Worm (Caenorhabditis elegans) whole organism, young adult: ENCODE measurements around the gene W01C8.1.

ENCODE experiments used
- B0019.2 ChIP-seq: fragments of 200-800 bp; sonication (Bioruptor generic); conservative IDR thresholded peaks from 2 replicates; pipeline ENCODE4 v1.3.6; 2022; ENCODE audit warnings: missing genetic modification reagents, missing genetic modification characterization, missing compliant biosample characterization
- C06A6.2 ChIP-seq: fragments of 200-800 bp; sonication (Bioruptor generic); conservative IDR thresholded peaks from 2 replicates; pipeline ENCODE4 v1.3.6; 2022; ENCODE audit warnings: missing genetic modification characterization, missing compliant biosample characterization
- C17E4.6 ChIP-seq: fragments of 200-800 bp; sonication (Bioruptor generic); IDR thresholded peaks from 2 replicates; pipeline ENCODE4 v1.3.6; 2022; ENCODE audit warnings: missing genetic modification reagents, missing genetic modification characterization, missing compliant biosample characterization
- F57C9.4 ChIP-seq: sonication (generic microtip); optimal IDR thresholded peaks from 2 replicates; lab custom pipeline; 2017; ENCODE audit warnings: mild to moderate bottlenecking, missing genetic modification characterization, missing compliant biosample characterization
- K11D2.4 ChIP-seq: fragments of 200-800 bp; sonication (Bioruptor generic); IDR thresholded peaks from 2 replicates; pipeline ENCODE4 v1.3.6; 2022; ENCODE audit warnings: missing genetic modification reagents, missing genetic modification characterization, missing compliant biosample characterization
- K12H6.12 ChIP-seq: fragments of 200-800 bp; sonication (Bioruptor generic); optimal IDR thresholded peaks from 2 replicates; lab custom pipeline; 2018; ENCODE audit warnings: mild to moderate bottlenecking, missing genetic modification characterization, missing compliant biosample characterization
- T26A5.8 ChIP-seq: sonication (generic microtip); optimal IDR thresholded peaks from 2 replicates; lab custom pipeline; 2016; ENCODE audit warnings: missing genetic modification characterization, missing compliant biosample characterization
- Y56A3A.18 ChIP-seq: fragments of 200-800 bp; sonication (Bioruptor generic); IDR thresholded peaks from 2 replicates; pipeline ENCODE4 v1.3.6; 2022; ENCODE audit warnings: missing genetic modification reagents, missing genetic modification characterization, missing compliant biosample characterization
- Y79H2A.3 ChIP-seq: fragments of 200-800 bp; sonication (Bioruptor generic); conservative IDR thresholded peaks from 2 replicates; pipeline ENCODE4 v1.3.6; 2022; ENCODE audit warnings: missing genetic modification reagents, missing genetic modification characterization, missing compliant biosample characterization
- Y95B8A.8 ChIP-seq: fragments of 200-800 bp; sonication (Bioruptor generic); IDR thresholded peaks from 2 replicates; pipeline ENCODE4 v1.3.6; 2022; ENCODE audit warnings: missing genetic modification reagents, missing genetic modification characterization, missing compliant biosample characterization
- ZK185.1 ChIP-seq: sonication (generic microtip); optimal IDR thresholded peaks from 2 replicates; lab custom pipeline; 2016; ENCODE audit warnings: mild to moderate bottlenecking, missing genetic modification characterization, missing compliant biosample characterization; ENCODE audit not compliant: poor library complexity, severe bottlenecking
- atf-7 ChIP-seq: sonication (generic microtip); optimal IDR thresholded peaks from 2 replicates; lab custom pipeline; 2017; ENCODE audit warnings: mild to moderate bottlenecking, missing genetic modification characterization, missing compliant biosample characterization
- cebp-1 ChIP-seq, 2 experiments: fragments of 200-800 bp in 1 of 2; sonication (Bioruptor generic) in 1 of 2; sonication (generic microtip) in 1 of 2; IDR thresholded peaks in 1 of 2; optimal IDR thresholded peaks in 1 of 2; 2 replicates each; pipeline versions ENCODE4 v1.3.6 to Lab custom; 2017 to 2022; ENCODE audit warnings: missing compliant biosample characterization in 2 of 2, missing genetic modification characterization in 2 of 2, mild to moderate bottlenecking in 1 of 2, missing genetic modification reagents in 1 of 2, moderate library complexity in 1 of 2
- ceh-40 ChIP-seq: fragments of 200-800 bp; sonication (Bioruptor generic); IDR thresholded peaks from 2 replicates; pipeline ENCODE4 v1.3.6; 2022; ENCODE audit warnings: missing genetic modification characterization, missing compliant biosample characterization
- dox-1 ChIP-seq: fragments of 200-800 bp; sonication (Bioruptor generic); IDR thresholded peaks from 2 replicates; pipeline ENCODE4 v1.3.6; 2022; ENCODE audit warnings: missing genetic modification reagents, missing genetic modification characterization, missing compliant biosample characterization
- dpl-1 ChIP-seq: fragments of 150-350 bp; optimal IDR thresholded peaks from 2 replicates; lab custom pipeline; 2014; ENCODE audit warnings: missing biosample characterization, missing genetic modification reagents, missing genetic modification characterization
- efl-1 ChIP-seq: fragments of 150-350 bp; optimal IDR thresholded peaks from 2 replicates; lab custom pipeline; 2014; ENCODE audit warnings: missing biosample characterization, missing genetic modification reagents, missing genetic modification characterization
- egl-44 ChIP-seq: fragments of 200-800 bp; sonication (Bioruptor generic); IDR thresholded peaks from 2 replicates; pipeline ENCODE4 v1.3.6; 2022; ENCODE audit warnings: missing genetic modification reagents, missing genetic modification characterization, missing compliant biosample characterization
- ekl-4 ChIP-seq: fragments of 200-800 bp; sonication (Bioruptor generic); IDR thresholded peaks from 2 replicates; pipeline ENCODE4 v1.3.6; 2022; ENCODE audit warnings: missing genetic modification reagents, missing genetic modification characterization, missing compliant biosample characterization
- ets-4 ChIP-seq: fragments of 200-800 bp; sonication (Bioruptor generic); optimal IDR thresholded peaks from 2 replicates; lab custom pipeline; 2018; ENCODE audit warnings: mild to moderate bottlenecking, missing genetic modification characterization, missing compliant biosample characterization
- fkh-3 ChIP-seq: sonication (generic microtip); optimal IDR thresholded peaks from 2 replicates; lab custom pipeline; 2016; ENCODE audit warnings: mild to moderate bottlenecking, missing genetic modification characterization, missing compliant biosample characterization
- hsf-1 ChIP-seq: fragments of 200-800 bp; sonication (Bioruptor generic); IDR thresholded peaks from 2 replicates; pipeline ENCODE4 v1.3.6; 2022; ENCODE audit warnings: missing genetic modification reagents, missing genetic modification characterization, missing compliant biosample characterization
- lag-1 ChIP-seq: fragments of 200-800 bp; sonication (Bioruptor generic); IDR thresholded peaks from 2 replicates; pipeline ENCODE4 v1.3.6; 2022; ENCODE audit warnings: missing genetic modification reagents, missing genetic modification characterization, missing compliant biosample characterization
- let-526 ChIP-seq: fragments of 200-800 bp; sonication (Bioruptor generic); IDR thresholded peaks from 2 replicates; pipeline ENCODE4 v1.3.6; 2022; ENCODE audit warnings: missing genetic modification reagents, missing genetic modification characterization, missing compliant biosample characterization
- let-607 ChIP-seq, 2 experiments: fragments of 200-800 bp in 1 of 2; sonication (Bioruptor generic) in 1 of 2; sonication (generic microtip) in 1 of 2; optimal IDR thresholded peaks; 2 replicates each; lab custom pipeline; 2016 to 2018; ENCODE audit warnings: mild to moderate bottlenecking in 2 of 2, missing compliant biosample characterization in 2 of 2, missing genetic modification characterization in 2 of 2, moderate library complexity in 2 of 2, missing genotype in 1 of 2
- lin-26 ChIP-seq: fragments of 200-800 bp; sonication (Bioruptor generic); IDR thresholded peaks from 2 replicates; pipeline ENCODE4 v1.3.6; 2022; ENCODE audit warnings: missing genetic modification reagents, missing genetic modification characterization, missing compliant biosample characterization
- lin-54 ChIP-seq: fragments of 200-800 bp; sonication (Bioruptor generic); optimal IDR thresholded peaks from 2 replicates; lab custom pipeline; 2018; ENCODE audit warnings: mild to moderate bottlenecking, missing genetic modification characterization, missing compliant biosample characterization
- mcd-1 ChIP-seq: fragments of 200-800 bp; sonication (Bioruptor generic); IDR thresholded peaks from 2 replicates; pipeline ENCODE4 v1.3.6; 2022; ENCODE audit warnings: missing genetic modification reagents, missing genetic modification characterization, missing compliant biosample characterization
- mel-28 ChIP-seq: sonication (generic microtip); optimal IDR thresholded peaks from 2 replicates; lab custom pipeline; 2016; ENCODE audit warnings: borderline replicate concordance, mild to moderate bottlenecking, missing genetic modification characterization, missing compliant biosample characterization
- mxl-1 ChIP-seq: sonication (generic microtip); optimal IDR thresholded peaks from 2 replicates; lab custom pipeline; 2016; ENCODE audit warnings: missing genetic modification characterization, missing compliant biosample characterization
- nfya-1 ChIP-seq: sonication (generic microtip); optimal IDR thresholded peaks from 2 replicates; lab custom pipeline; 2017; ENCODE audit warnings: antibody characterized with exemption, missing compliant biosample characterization, missing genetic modification characterization, borderline replicate concordance; ENCODE audit not compliant: insufficient read depth
- nfyb-1 ChIP-seq: fragments of 200-800 bp; sonication (Bioruptor generic); IDR thresholded peaks from 2 replicates; pipeline ENCODE4 v1.3.6; 2022; ENCODE audit warnings: missing genetic modification reagents, missing genetic modification characterization, missing compliant biosample characterization
- nhr-27 ChIP-seq: fragments of 200-800 bp; sonication (Bioruptor generic); optimal IDR thresholded peaks from 2 replicates; lab custom pipeline; 2018; ENCODE audit warnings: mild to moderate bottlenecking, missing genetic modification characterization, moderate library complexity, missing compliant biosample characterization
- nhr-90 ChIP-seq: sonication (generic microtip); optimal IDR thresholded peaks from 2 replicates; lab custom pipeline; 2016; ENCODE audit warnings: missing genotype, mild to moderate bottlenecking, missing genetic modification characterization, missing compliant biosample characterization
- pbrm-1 ChIP-seq: fragments of 200-800 bp; sonication (Bioruptor generic); IDR thresholded peaks from 2 replicates; pipeline ENCODE4 v1.3.6; 2022; ENCODE audit warnings: missing genetic modification reagents, missing genetic modification characterization, missing compliant biosample characterization
- somi-1 ChIP-seq: fragments of 200-800 bp; sonication (Bioruptor generic); optimal IDR thresholded peaks from 2 replicates; lab custom pipeline; 2018; ENCODE audit warnings: mild to moderate bottlenecking, missing genetic modification characterization, missing compliant biosample characterization
- unc-130 ChIP-seq: sonication (generic microtip); optimal IDR thresholded peaks from 2 replicates; lab custom pipeline; 2016; ENCODE audit warnings: missing genetic modification reagents, missing genetic modification characterization, missing compliant biosample characterization

Gene W01C8.1

ce11 chrX:5696197-5696596 lies 4.0 kb downstream of the W01C8.1 start (continued):
- TF ChIP-seq lin-26 (GFP tag; lab: Robert Waterston, UW), result peak; percentile 76
- peak; percentile 34 for TF ChIP-seq somi-1 (GFP tag; lab: Kevin White, UChicago)
- peak; percentile 72 for TF ChIP-seq dox-1 (GFP tag; lab: Robert Waterston, UW)
- TF ChIP-seq nhr-90 (tag; lab: Kevin White, UChicago), result peak; percentile 21
- peak; percentile 19 for TF ChIP-seq ZK185.1 (tag; lab: Kevin White, UChicago)
- TF ChIP-seq mcd-1 (GFP tag; lab: Robert Waterston, UW), result 0 out of 2 replicates have a peak, but pooled peaks have one; percentile 32
- TF ChIP-seq nfya-1 (tag; lab: Kevin White, UChicago), result no peak
- TF ChIP-seq ekl-4 (GFP tag; lab: Robert Waterston, UW), result peak; percentile 48; the same call in 1 of the 2 replicates
- TF ChIP-seq egl-44 (GFP tag; lab: Robert Waterston, UW), result peak; percentile 51; the same call in 1 of the 2 replicates
- TF ChIP-seq lin-54 (GFP tag; lab: Kevin White, UChicago), result peak; percentile 6
- 0 out of 2 replicates have a peak, but pooled peaks have one; percentile 38 for TF ChIP-seq C06A6.2 (GFP tag; lab: Robert Waterston, UW)
- TF ChIP-seq efl-1 (GFP tag; lab: Kevin White, UChicago), result no peak
- TF ChIP-seq Y56A3A.18, result no peak
- TF ChIP-seq ets-4 (GFP tag; lab: Kevin White, UChicago), result peak; percentile 75
- TF ChIP-seq unc-130 (GFP tag; lab: Kevin White, UChicago), result no peak

DNA sequence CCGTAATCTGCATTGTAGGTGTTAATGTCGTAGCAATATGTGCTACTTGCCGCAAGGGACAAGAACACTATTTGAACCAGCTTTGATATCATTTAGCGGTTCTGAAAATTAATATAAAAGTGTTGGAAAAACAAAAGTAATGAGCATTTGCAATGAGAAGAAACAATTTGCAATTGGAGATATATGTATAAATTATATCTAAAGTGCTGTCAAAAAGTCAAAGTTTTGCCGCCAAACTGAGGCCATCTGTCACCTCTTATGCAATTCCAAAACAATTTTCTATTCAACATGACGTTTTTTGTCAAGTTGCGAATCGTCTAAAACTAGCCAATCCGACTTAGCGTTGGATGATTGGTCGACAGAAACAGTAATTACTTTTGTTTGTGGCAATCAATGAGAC lies 5.0 kb downstream of the W01C8.1 start, which contains the start of gene W01C8.5:
Gene W01C8.5 (minus strand): TSS at position 101 of the 400 bp plus-strand sequence.
- TF ChIP-seq mel-28 (tag; lab: Kevin White, UChicago), result no peak
- no peak for TF ChIP-seq let-526 (GFP tag; lab: Robert Waterston, UW)

- TF ChIP-seq B0019.2 (GFP tag; lab: Robert Waterston, UW), result no peak
- TF ChIP-seq atf-7 (tag; lab: Kevin White, UChicago), result no peak
- TF ChIP-seq Y56A3A.18, result no peak
- TF ChIP-seq dpl-1 (GFP tag; lab: Kevin White, UChicago), result no peak
- TF ChIP-seq ceh-40, result no peak
- no peak for TF ChIP-seq C17E4.6 (GFP tag; lab: Robert Waterston, UW)
- no peak for TF ChIP-seq F57C9.4 (tag; lab: Kevin White, UChicago)
- no peak for TF ChIP-seq nfyb-1 (GFP tag; lab: Robert Waterston, UW)
- no peak for TF ChIP-seq fkh-3 (tag; lab: Kevin White, UChicago)
- TF ChIP-seq lag-1 (GFP tag; lab: Robert Waterston, UW), result no peak
- TF ChIP-seq Y95B8A.8 (GFP tag; lab: Robert Waterston, UW), result no peak
- no peak for TF ChIP-seq K12H6.12 (tag; lab: Kevin White, UChicago)
- no peak for TF ChIP-seq pbrm-1 (GFP tag; lab: Robert Waterston, UW)
- TF ChIP-seq cebp-1 (GFP tag; IDR thresholded peaks at IDR 0.05; lab: Robert Waterston, UW), result no peak
- TF ChIP-seq cebp-1 (tag; optimal IDR thresholded peaks at IDR 0.05; lab: Kevin White, UChicago), result no peak
- TF ChIP-seq hsf-1 (GFP tag; lab: Robert Waterston, UW), result no peak
- TF ChIP-seq K11D2.4 (GFP tag; lab: Robert Waterston, UW), result no peak
Measured at ce11 chrX:5698419-5698818, 6.2 kb downstream of the W01C8.1 start.

DNA sequence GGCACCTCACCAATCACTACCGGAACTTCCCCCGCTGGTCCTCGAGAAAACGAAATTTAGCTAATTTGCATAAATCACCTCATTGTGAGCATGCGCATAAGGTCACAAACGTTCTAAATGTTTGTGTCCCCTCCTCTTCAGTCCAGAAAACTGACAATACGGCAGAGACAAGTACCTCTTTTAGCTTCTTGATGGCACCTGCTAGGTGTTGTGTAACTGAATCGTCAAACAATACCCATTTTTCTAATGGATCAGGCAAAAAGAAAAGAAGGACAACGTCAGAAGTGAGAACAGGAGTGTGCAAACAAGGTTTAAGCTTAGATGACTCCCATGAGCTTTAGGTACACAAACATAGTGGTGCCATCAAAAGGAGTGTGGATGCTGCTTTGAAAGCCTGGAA lies 7.4 kb downstream of the W01C8.1 start:
- TF ChIP-seq T26A5.8 (tag; lab: Kevin White, UChicago) (no peak), mxl-1 (tag; lab: Kevin White, UChicago) (no peak), Y79H2A.3 (GFP tag; lab: Robert Waterston, UW) (no peak), let-607 (tag; optimal IDR thresholded peaks at IDR 0.05; lab: Kevin White, UChicago) (no peak), nhr-27 (no peak)
